Worm (Caenorhabditis elegans): Measurements from ENCODE around the gene str-15.

ce11 chrV:16479275-16479674, 20.7 kb upstream of the str-15 start, which contains the start of gene T08G3.11:
- no peak for TF ChIP-seq ztf-11 (tag; optimal IDR thresholded peaks at IDR 0.05)
- no peak for TF ChIP-seq ceh-82 (tag; optimal IDR thresholded peaks at IDR 0.05)
- TF ChIP-seq mep-1 (tag; optimal IDR thresholded peaks at IDR 0.05), result no peak

All from whole organism, L1 larva.